Worm (Caenorhabditis elegans): ENCODE results near the gene H11E01.3.

DNA sequence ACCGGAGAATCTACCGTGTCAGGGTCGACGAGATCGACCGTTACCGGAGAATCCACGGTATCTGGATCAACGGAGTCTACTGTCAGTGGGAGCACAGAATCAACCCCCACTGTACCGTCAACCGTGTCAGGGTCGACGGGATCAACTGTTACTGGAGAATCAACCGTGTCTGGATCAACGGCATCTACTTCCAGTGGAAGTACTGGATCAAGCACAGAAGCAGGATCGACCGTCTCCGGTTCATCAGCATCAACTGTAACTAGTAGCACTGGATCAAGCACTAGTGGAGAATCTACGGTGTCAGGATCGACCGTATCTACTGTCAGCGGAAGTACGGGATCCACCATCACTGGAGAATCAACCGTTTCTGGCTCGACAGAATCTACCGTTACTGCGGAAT is 32.8 kb upstream of the H11E01.3 start, which contains the start of gene H02F09.2:
- TF ChIP-seq snpc-4 (tag; optimal IDR thresholded peaks at IDR 0.05): no peak
- no peak for TF ChIP-seq ces-1 (GFP tag; optimal IDR thresholded peaks at IDR 0.05)
- no peak for TF ChIP-seq bed-3 (GFP tag; optimal IDR thresholded peaks at IDR 0.05)
- TF ChIP-seq mab-5 (tag; optimal IDR thresholded peaks at IDR 0.05): no peak
- no peak for TF ChIP-seq lin-32 (GFP tag; optimal IDR thresholded peaks at IDR 0.05)
- TF ChIP-seq lsy-2 (tag; optimal IDR thresholded peaks at IDR 0.05): no peak

All from whole organism, mixed stage, embryonic.